Worm (Caenorhabditis elegans) whole organism, midembryonic: ENCODE results near the gene T27A10.6.

ENCODE experiments used
- T22C8.4 ChIP-seq: fragments of 200-800 bp; sonication (Bioruptor generic); IDR thresholded peaks from 2 replicates; pipeline ENCODE4 v1.3.6; 2022; ENCODE audit warnings: missing genetic modification characterization, missing compliant biosample characterization
- cog-1 ChIP-seq: sonication (generic microtip); optimal IDR thresholded peaks from 2 replicates; lab custom pipeline; 2016; ENCODE audit warnings: missing genetic modification characterization, missing compliant biosample characterization
- flt-1 ChIP-seq: fragments of 200-800 bp; sonication (Bioruptor generic); IDR thresholded peaks from 2 replicates; pipeline ENCODE4 v1.3.6; 2022; ENCODE audit warnings: missing genetic modification characterization, missing compliant biosample characterization
- med-1 ChIP-seq: sonication (generic microtip); optimal IDR thresholded peaks from 2 replicates; lab custom pipeline; 2017; ENCODE audit warnings: missing genetic modification characterization, mild to moderate bottlenecking, missing compliant biosample characterization, antibody characterized with exemption, missing genetic modification reagents; ENCODE audit not compliant: insufficient read depth
- ref-1 ChIP-seq: fragments of 200-800 bp; sonication (Bioruptor generic); conservative IDR thresholded peaks from 2 replicates; pipeline ENCODE4 v1.3.6; 2022; ENCODE audit warnings: missing genetic modification reagents, missing genetic modification characterization, missing compliant biosample characterization
- tab-1 ChIP-seq: fragments of 200-800 bp; sonication (Bioruptor generic); IDR thresholded peaks from 2 replicates; pipeline ENCODE4 v1.3.6; 2022; ENCODE audit warnings: missing genetic modification characterization, missing compliant biosample characterization
- ztf-29 ChIP-seq: fragments of 200-800 bp; sonication (Bioruptor generic); IDR thresholded peaks from 2 replicates; pipeline ENCODE4 v1.3.6; 2022; ENCODE audit warnings: missing genetic modification reagents, missing genetic modification characterization, missing compliant biosample characterization

DNA sequence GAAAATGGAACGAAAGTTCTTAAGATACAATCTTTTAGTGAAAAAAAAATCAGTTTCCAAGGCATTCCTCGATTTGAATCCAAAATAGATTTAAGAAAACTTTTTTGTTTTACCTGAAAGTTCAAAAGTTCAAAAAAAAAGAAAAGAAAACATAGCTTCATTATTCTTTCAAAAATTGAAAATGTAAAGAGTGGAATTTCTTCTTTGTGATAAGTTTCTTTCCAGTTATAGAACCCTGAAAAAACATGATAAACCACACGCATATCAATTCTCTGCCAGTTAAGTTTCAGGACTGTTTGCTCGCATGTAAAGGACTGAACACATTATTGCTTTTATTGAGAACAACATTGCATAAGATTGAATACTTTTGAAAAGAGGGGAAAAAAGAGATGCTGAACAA lies 15.6 kb upstream of the T27A10.6 start:
- TF ChIP-seq T22C8.4 (GFP tag; lab: Robert Waterston, UW) (no peak), med-1 (GFP tag; lab: Kevin White, UChicago) (no peak), flt-1 (GFP tag; lab: Robert Waterston, UW) (no peak), cog-1 (no peak), ref-1 (no peak), ztf-29 (GFP tag; lab: Robert Waterston, UW) (no peak), tab-1 (GFP tag; lab: Robert Waterston, UW) (no peak)
